Worm (Caenorhabditis elegans): Measurements from ENCODE around the gene rnp-3.

The rnp-3 gene

ce11 chrIV:4171531-4172163, 2.2 kb upstream of the rnp-3 start, which contains the start of the genes K08D10.13 and rnp-2:
K08D10.13 (minus strand) TSS chrIV:4171581.
rnp-2 (plus strand) TSS chrIV:4172076.
- TF ChIP-seq gei-8 (GFP tag; optimal IDR thresholded peaks at IDR 0.05), result no peak
- no peak for TF ChIP-seq cey-2 (tag; optimal IDR thresholded peaks at IDR 0.05; ENCODE audit: borderline replicate concordance, insufficient read depth)
- TF ChIP-seq ztf-11 (tag; optimal IDR thresholded peaks at IDR 0.05), result no peak
- TF ChIP-seq mdl-1 (tag; optimal IDR thresholded peaks at IDR 0.05), result no peak
- TF ChIP-seq lin-38 (GFP tag; IDR thresholded peaks at IDR 0.05), result peak; percentile 92
- no peak for TF ChIP-seq ctbp-1 (GFP tag; IDR thresholded peaks at IDR 0.05)
- TF ChIP-seq daf-19 (GFP tag; conservative IDR thresholded peaks at IDR 0.05), result no peak
- no peak for TF ChIP-seq fos-1 (tag; optimal IDR thresholded peaks at IDR 0.05)
- TF ChIP-seq dmd-9 (GFP tag; IDR thresholded peaks at IDR 0.05), result no peak
- TF ChIP-seq nhr-41 (GFP tag; IDR thresholded peaks at IDR 0.05), result no peak
- no peak for TF ChIP-seq ceh-32 (tag; optimal IDR thresholded peaks at IDR 0.05; ENCODE audit: poor library complexity)
- no peak for TF ChIP-seq F49E8.2 (tag; optimal IDR thresholded peaks at IDR 0.05; ENCODE audit: borderline replicate concordance)
- TF ChIP-seq nhr-28 (tag; optimal IDR thresholded peaks at IDR 0.05), result peak; percentile 9
- TF ChIP-seq snpc-4 (tag; optimal IDR thresholded peaks at IDR 0.05), result no peak
- no peak for TF ChIP-seq vab-7 (GFP tag; IDR thresholded peaks at IDR 0.05)
- no peak for TF ChIP-seq set-16 (GFP tag; IDR thresholded peaks at IDR 0.05)
- TF ChIP-seq hif-1 (tag; optimal IDR thresholded peaks at IDR 0.05), result peak in 1 of 2 experiments; percentile 45
- peak; percentile 29 for TF ChIP-seq unc-130 (GFP tag; optimal IDR thresholded peaks at IDR 0.05)
- TF ChIP-seq F26F4.8 (GFP tag; conservative IDR thresholded peaks at IDR 0.05), result no peak
- no peak for TF ChIP-seq spr-3 (GFP tag; optimal IDR thresholded peaks at IDR 0.05)
- TF ChIP-seq dmd-8 (GFP tag; IDR thresholded peaks at IDR 0.05), result no peak
- TF ChIP-seq ces-1 (GFP tag; optimal IDR thresholded peaks at IDR 0.05), result no peak
- peak; percentile 63 for TF ChIP-seq dpl-1 (GFP tag; optimal IDR thresholded peaks at IDR 0.05)
- TF ChIP-seq daf-8 (GFP tag; IDR thresholded peaks at IDR 0.05), result no peak
- TF ChIP-seq unc-39 (tag; optimal IDR thresholded peaks at IDR 0.05), result no peak
- TF ChIP-seq lir-3 (tag; optimal IDR thresholded peaks at IDR 0.05), result no peak
- no peak for TF ChIP-seq nhr-6 (tag; optimal IDR thresholded peaks at IDR 0.05)
- 0 out of 2 replicates have a peak, but pooled peaks have one; percentile 25 for TF ChIP-seq ZK337.2 (GFP tag; IDR thresholded peaks at IDR 0.05)
- no peak for TF ChIP-seq skn-1 (tag; optimal IDR thresholded peaks at IDR 0.05)
- TF ChIP-seq madf-5 (GFP tag; IDR thresholded peaks at IDR 0.05), result no peak
- TF ChIP-seq nhr-76 (tag; optimal IDR thresholded peaks at IDR 0.05), result no peak
- TF ChIP-seq ceh-28 (tag; optimal IDR thresholded peaks at IDR 0.05), result no peak
- no peak for TF ChIP-seq F44E2.7 (GFP tag; IDR thresholded peaks at IDR 0.05)
- TF ChIP-seq lin-39 (tag; optimal IDR thresholded peaks at IDR 0.05), result no peak
- TF ChIP-seq lim-7 (GFP tag; IDR thresholded peaks at IDR 0.05), result no peak
- peak; percentile 96 for TF ChIP-seq mes-2 (tag; optimal IDR thresholded peaks at IDR 0.05; ENCODE audit: poor library complexity, severe bottlenecking)
- TF ChIP-seq aha-1 (tag), result peak; percentile 43
- TF ChIP-seq hlh-11 (tag; optimal IDR thresholded peaks at IDR 0.05), result no peak
- TF ChIP-seq rbr-2 (tag; optimal IDR thresholded peaks at IDR 0.05), result peak; percentile 35
- TF ChIP-seq mxl-3 (GFP tag; optimal IDR thresholded peaks at IDR 0.05), result no peak
- no peak for TF ChIP-seq mdt-29 (GFP tag; IDR thresholded peaks at IDR 0.05)
- no peak for TF ChIP-seq jun-1 (tag; optimal IDR thresholded peaks at IDR 0.05)
- no peak for TF ChIP-seq lin-1 (GFP tag; IDR thresholded peaks at IDR 0.05)
- no peak for TF ChIP-seq ceh-44 (GFP tag; IDR thresholded peaks at IDR 0.05)
- TF ChIP-seq T26A8.4 (GFP tag; IDR thresholded peaks at IDR 0.05), result no peak
- TF ChIP-seq pha-4 (GFP tag; IDR thresholded peaks at IDR 0.05), result no peak
- no peak for TF ChIP-seq pha-4 (tag; optimal IDR thresholded peaks at IDR 0.05)
- TF ChIP-seq daf-16 (GFP tag; optimal IDR thresholded peaks at IDR 0.05), result no peak
- TF ChIP-seq daf-16 (tag; optimal IDR thresholded peaks at IDR 0.05), result no peak
- TF ChIP-seq snpc-1.2 (GFP tag; IDR thresholded peaks at IDR 0.05), result no peak
- TF ChIP-seq arid-1 (GFP tag; conservative IDR thresholded peaks at IDR 0.05), result no peak
- no peak for TF ChIP-seq zag-1 (tag; optimal IDR thresholded peaks at IDR 0.05)
